Fruit fly (Drosophila melanogaster) whole organism, pupa: ENCODE data around the gene CAH1.
A peak's percentile ranks its signal among the peaks of the same experiment; 100 is the strongest.

Source experiments
- CG10348 ChIP-seq: fragments of 200-800 bp; sonication (Bioruptor generic); IDR thresholded peaks from 2 replicates; pipeline ENCODE4 v1.3.6; 2022; ENCODE audit warnings: missing biosample characterization, missing genetic modification characterization
- CG12605 ChIP-seq: fragments of 200-800 bp; sonication (Bioruptor generic); IDR thresholded peaks from 2 replicates; pipeline ENCODE4 v1.3.6; 2022; ENCODE audit warnings: missing biosample characterization, missing genetic modification characterization
- CG13204 ChIP-seq: fragments of 200-800 bp; sonication (Bioruptor generic); optimal IDR thresholded peaks from 2 replicates; lab custom pipeline; 2018; ENCODE audit warnings: missing biosample characterization, mild to moderate bottlenecking, missing genetic modification characterization, moderate library complexity
- CG14655 ChIP-seq: fragments of 200-800 bp; sonication (Bioruptor generic); optimal IDR thresholded peaks from 3 replicates; lab custom pipeline; 2017; ENCODE audit warnings: mild to moderate bottlenecking, missing biosample characterization, missing genetic modification reagents, missing genetic modification characterization
- CG15710 ChIP-seq: fragments of 200-800 bp; sonication (Bioruptor generic); optimal IDR thresholded peaks from 2 replicates; lab custom pipeline; 2018; ENCODE audit warnings: missing biosample characterization, mild to moderate bottlenecking, missing genetic modification characterization, moderate library complexity
- CG17806 ChIP-seq: fragments of 200-800 bp; sonication (Bioruptor generic); optimal IDR thresholded peaks from 2 replicates; lab custom pipeline; 2018; ENCODE audit warnings: missing biosample characterization, mild to moderate bottlenecking, missing genetic modification characterization, moderate library complexity
- CG32121 ChIP-seq: fragments of 200-800 bp; sonication (Bioruptor generic); IDR thresholded peaks from 2 replicates; pipeline ENCODE4 v1.3.6; 2022; ENCODE audit warnings: missing biosample characterization, missing genetic modification characterization
- CG34367 ChIP-seq: fragments of 200-800 bp; sonication (Bioruptor generic); optimal IDR thresholded peaks from 2 replicates; lab custom pipeline; 2018; ENCODE audit warnings: missing biosample characterization, mild to moderate bottlenecking, missing genetic modification characterization
- CG4496 ChIP-seq: fragments of 200-800 bp; sonication (Bioruptor generic); IDR thresholded peaks from 3 replicates; pipeline ENCODE4 v1.3.6; 2022; ENCODE audit warnings: missing biosample characterization, missing genetic modification characterization
- CG8159 ChIP-seq: fragments of 200-800 bp; sonication (Bioruptor generic); optimal IDR thresholded peaks from 3 replicates; lab custom pipeline; 2018; ENCODE audit warnings: missing biosample characterization, mild to moderate bottlenecking, missing genetic modification characterization, moderate library complexity
- CG8301 ChIP-seq: fragments of 200-800 bp; sonication (Bioruptor generic); optimal IDR thresholded peaks from 2 replicates; lab custom pipeline; 2018; ENCODE audit warnings: missing biosample characterization, mild to moderate bottlenecking, missing genetic modification characterization
- CG9948 ChIP-seq: fragments of 200-800 bp; sonication (Bioruptor generic); optimal IDR thresholded peaks from 2 replicates; lab custom pipeline; 2018; ENCODE audit warnings: missing biosample characterization, mild to moderate bottlenecking, missing genetic modification characterization, moderate library complexity
- D1 ChIP-seq: fragments of 200-800 bp; sonication (Bioruptor generic); optimal IDR thresholded peaks from 2 replicates; lab custom pipeline; 2018; ENCODE audit warnings: missing biosample characterization, mild to moderate bottlenecking, missing genetic modification characterization, moderate library complexity
- EcR ChIP-seq: fragments of 200-800 bp; sonication (Bioruptor generic); optimal IDR thresholded peaks from 3 replicates; lab custom pipeline; 2019; ENCODE audit warnings: missing biosample characterization, missing genetic modification characterization, mild to moderate bottlenecking, moderate library complexity, missing genetic modification reagents
- Ets98B ChIP-seq: fragments of 200-800 bp; sonication (Bioruptor generic); IDR thresholded peaks from 2 replicates; pipeline ENCODE4 v1.3.6; 2022; ENCODE audit warnings: missing biosample characterization, missing genetic modification characterization
- Pif1A ChIP-seq: fragments of 200-800 bp; sonication (Bioruptor generic); optimal IDR thresholded peaks from 3 replicates; lab custom pipeline; 2016; ENCODE audit warnings: missing biosample characterization, missing genetic modification characterization
- Pif1B ChIP-seq: fragments of 200-800 bp; sonication (Bioruptor generic); optimal IDR thresholded peaks from 3 replicates; lab custom pipeline; 2016; ENCODE audit warnings: missing biosample characterization, missing genetic modification characterization
- Snoo ChIP-seq: fragments of 200-800 bp; sonication (Bioruptor generic); optimal IDR thresholded peaks from 3 replicates; lab custom pipeline; 2017; ENCODE audit warnings: missing biosample characterization, mild to moderate bottlenecking, missing genetic modification characterization, inconsistent platforms
- fd96Ca ChIP-seq: fragments of 200-800 bp; sonication (Bioruptor generic); IDR thresholded peaks from 3 replicates; pipeline ENCODE4 v1.3.6; 2022; ENCODE audit warnings: missing biosample characterization, missing genetic modification characterization
- gl ChIP-seq: fragments of 200-800 bp; sonication (Bioruptor generic); optimal IDR thresholded peaks from 2 replicates; lab custom pipeline; 2018; ENCODE audit warnings: missing biosample characterization, mild to moderate bottlenecking, missing genetic modification characterization
- rn ChIP-seq: fragments of 200-800 bp; sonication (Bioruptor generic); IDR thresholded peaks from 2 replicates; pipeline ENCODE4 v1.3.6; 2022; ENCODE audit warnings: missing biosample characterization, missing genetic modification characterization

Gene CAH1

dm6 chr2L:13783264-13784154, 19.9 kb upstream of the CAH1 start, which contains the start of gene Eato:
Gene Eato, plus strand, starts transcription at chr2L:13784084.
- TF ChIP-seq CG15710 (tag; lab: Kevin White, UChicago) (peak; percentile 0), Snoo (tag; lab: Kevin White, UChicago) (peak; percentile 22), CG12605 (no peak)

- TF ChIP-seq EcR (GFP tag; lab: Kevin White, UChicago) (no peak), CG8301 (tag; lab: Kevin White, UChicago) (no peak), Snoo (tag; lab: Kevin White, UChicago) (no peak), CG17806 (tag; lab: Kevin White, UChicago) (no peak), rn (no peak), CG4496 (no peak), CG34367 (tag; lab: Kevin White, UChicago) (no peak), CG10348 (GFP tag; lab: Robert Waterston, UW) (no peak), Pif1B (GFP tag; lab: Kevin White, UChicago) (no peak), gl (no peak)
Measured at dm6 chr2L:13784155-13784681, 19.2 kb upstream of the CAH1 start, which contains the start of gene CG16890. Gene CG16890, minus strand, starts transcription at chr2L:13784338.

dm6 chr2L:13790715-13791114, 12.7 kb upstream of the CAH1 start, which contains the start of gene CG16863:
Gene CG16863, plus strand, starts transcription at chr2L:13790959.
- TF ChIP-seq fd96Ca (GFP tag; lab: Robert Waterston, UW) (no peak), CG8159 (tag; lab: Kevin White, UChicago) (no peak), CG17806 (tag; lab: Kevin White, UChicago) (no peak), Ets98B (no peak), CG4496 (no peak), gl (no peak), CG12605 (no peak), CG14655 (GFP tag; lab: Kevin White, UChicago) (no peak), CG10348 (GFP tag; lab: Robert Waterston, UW) (no peak), CG9948 (tag; lab: Kevin White, UChicago) (no peak), CG13204 (GFP tag; lab: Kevin White, UChicago) (no peak), CG34367 (tag; lab: Kevin White, UChicago) (no peak), rn (no peak), D1 (tag; lab: Kevin White, UChicago) (no peak), CG32121 (GFP tag; lab: Robert Waterston, UW) (no peak), Pif1A (GFP tag; lab: Kevin White, UChicago) (no peak), Snoo (tag; lab: Kevin White, UChicago) (no peak), CG15710 (tag; lab: Kevin White, UChicago) (no peak), CG8301 (tag; lab: Kevin White, UChicago) (no peak)

- no peak; the same call in 2 of the 3 replicates for TF ChIP-seq CG4496
- no peak for TF ChIP-seq Pif1A (GFP tag; lab: Kevin White, UChicago)
- no peak for TF ChIP-seq CG32121 (GFP tag; lab: Robert Waterston, UW)
- no peak for TF ChIP-seq Ets98B
- TF ChIP-seq CG9948 (tag; lab: Kevin White, UChicago) = no peak
- TF ChIP-seq D1 (tag; lab: Kevin White, UChicago) = no peak
- TF ChIP-seq Pif1B (GFP tag; lab: Kevin White, UChicago) = no peak
- TF ChIP-seq CG8159 (tag; lab: Kevin White, UChicago) = no peak
- no peak for TF ChIP-seq CG12605
- TF ChIP-seq CG14655 (GFP tag; lab: Kevin White, UChicago) = no peak
Measured at dm6 chr2L:13793405-13793804, 10.0 kb upstream of the CAH1 start, which contains the start of gene Sec71. Gene Sec71, plus strand, starts transcription at chr2L:13793521.

dm6 chr2L:13801166-13801565, 2.3 kb upstream of the CAH1 start:
- no peak for TF ChIP-seq Pif1B (GFP tag; lab: Kevin White, UChicago)

- TF ChIP-seq gl = no peak
- no peak for TF ChIP-seq CG14655 (GFP tag; lab: Kevin White, UChicago)
- 0 out of 2 replicates have a peak, but pooled peaks have one; percentile 52 for TF ChIP-seq CG12605
- no peak for TF ChIP-seq rn
Measured at dm6 chr2L:13802075-13802639, 1.3 kb upstream of the CAH1 start.
